Worm (Caenorhabditis elegans): ENCODE results near the gene C37E2.10.

- TF ChIP-seq lin-54 (GFP tag; optimal IDR thresholded peaks at IDR 0.05) (no peak), snpc-4 (GFP tag; optimal IDR thresholded peaks at IDR 0.05) (no peak), snpc-4 (tag; optimal IDR thresholded peaks at IDR 0.05) (no peak), nfyb-1 (GFP tag; IDR thresholded peaks at IDR 0.05) (no peak), cebp-1 (GFP tag; IDR thresholded peaks at IDR 0.05) (no peak), cebp-1 (tag; optimal IDR thresholded peaks at IDR 0.05) (no peak), nhr-27 (tag; optimal IDR thresholded peaks at IDR 0.05) (no peak), sdz-38 (tag; optimal IDR thresholded peaks at IDR 0.05) (no peak), lsy-27 (tag; optimal IDR thresholded peaks at IDR 0.05; ENCODE audit: borderline replicate concordance, insufficient read depth) (no peak), ztf-18 (tag; optimal IDR thresholded peaks at IDR 0.05) (no peak), mxl-1 (tag; optimal IDR thresholded peaks at IDR 0.05) (no peak), nfya-1 (tag; optimal IDR thresholded peaks at IDR 0.05; ENCODE audit: borderline replicate concordance, insufficient read depth) (no peak), fkh-3 (tag; optimal IDR thresholded peaks at IDR 0.05) (no peak), athp-1 (tag; optimal IDR thresholded peaks at IDR 0.05) (no peak), rec-8 (tag; optimal IDR thresholded peaks at IDR 0.05) (no peak)
Measured at ce11 chrX:14185631-14186030, 6.8 kb downstream of the C37E2.10 start.
